Fruit fly (Drosophila melanogaster): Measurements from ENCODE around the gene CG14881.

The CG14881 gene

DNA sequence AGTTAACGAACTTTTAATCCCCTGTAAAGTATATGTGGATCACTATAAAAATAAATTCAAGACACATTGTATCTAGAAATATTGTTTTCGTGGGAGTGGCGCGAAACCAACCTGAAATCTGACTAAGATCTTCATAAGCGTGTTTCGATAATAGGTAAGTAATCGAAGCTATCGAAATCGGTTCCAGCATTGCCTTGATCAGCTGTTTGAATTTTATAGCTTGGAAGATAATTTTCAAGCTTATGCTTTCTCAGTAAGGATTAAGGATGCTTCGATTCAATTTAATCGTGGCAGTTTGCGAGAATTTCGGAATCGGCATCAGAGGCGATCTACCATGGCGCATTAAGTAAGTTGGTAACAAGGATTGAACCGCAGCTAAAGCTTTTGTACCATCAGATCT, 46.3 kb downstream of the CG14881 start, which contains the start of gene Dhfr:
Gene Dhfr (plus strand): TSS at position 173 of the 400 bp plus-strand sequence.
- TF ChIP-seq CG5204 (GFP tag; optimal IDR thresholded peaks at IDR 0.05), result no peak
- TF ChIP-seq Crg-1 (GFP tag; optimal IDR thresholded peaks at IDR 0.05), result no peak
- TF ChIP-seq tj (GFP tag; optimal IDR thresholded peaks at IDR 0.05), result no peak
- no peak for TF ChIP-seq cnc (optimal IDR thresholded peaks at IDR 0.05)
- TF ChIP-seq CG11617 (GFP tag; optimal IDR thresholded peaks at IDR 0.05), result no peak
- no peak for TF ChIP-seq CG7045 (GFP tag; optimal IDR thresholded peaks at IDR 0.05)
- no peak for TF ChIP-seq CG7101 (tag; optimal IDR thresholded peaks at IDR 0.05)
- no peak for TF ChIP-seq CG33017 (tag; optimal IDR thresholded peaks at IDR 0.05)
- TF ChIP-seq Mnt (GFP tag; optimal IDR thresholded peaks at IDR 0.05), result no peak
- no peak for TF ChIP-seq Clk (GFP tag; optimal IDR thresholded peaks at IDR 0.05)
- no peak for TF ChIP-seq cic (GFP tag; optimal IDR thresholded peaks at IDR 0.05)
- TF ChIP-seq CG14711 (tag; optimal IDR thresholded peaks at IDR 0.05), result no peak
- no peak for TF ChIP-seq CG1620 (GFP tag; optimal IDR thresholded peaks at IDR 0.05)
- no peak for TF ChIP-seq kay (GFP tag; ENCODE audit: borderline replicate concordance)
- TF ChIP-seq CG12768 (GFP tag; optimal IDR thresholded peaks at IDR 0.05), result no peak
- TF ChIP-seq bab1 (GFP tag; optimal IDR thresholded peaks at IDR 0.05), result no peak
- TF ChIP-seq ovo (GFP tag; optimal IDR thresholded peaks at IDR 0.05), result no peak

DNA sequence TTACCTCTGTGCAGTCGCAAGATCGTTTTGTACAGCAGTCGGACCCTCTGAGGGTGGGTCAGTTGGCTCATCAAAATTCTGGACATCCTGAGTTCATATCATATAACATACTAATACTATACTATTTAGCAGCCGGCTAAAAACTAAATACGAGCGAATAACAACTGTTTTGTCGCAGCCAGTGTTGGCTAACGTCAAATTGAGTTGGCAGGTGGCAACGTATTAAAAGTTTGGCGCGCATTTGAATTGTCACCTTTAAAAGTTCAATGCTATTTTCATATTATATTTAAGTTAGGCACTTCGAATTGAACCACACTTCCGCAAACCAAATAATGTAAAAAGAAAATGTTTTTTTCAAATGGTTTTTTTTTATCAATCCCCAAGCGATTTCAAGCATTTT, 47.6 kb downstream of the CG14881 start, which contains the start of gene Sdhaf3:
Gene Sdhaf3 (minus strand): TSS at position 177 of the 400 bp plus-strand sequence.
- no peak for TF ChIP-seq tj (GFP tag; optimal IDR thresholded peaks at IDR 0.05)
- peak; percentile 82 for TF ChIP-seq kay (GFP tag; ENCODE audit: borderline replicate concordance)
- no peak for TF ChIP-seq CG12768 (GFP tag; optimal IDR thresholded peaks at IDR 0.05)
- TF ChIP-seq CG7101 (tag; optimal IDR thresholded peaks at IDR 0.05), result peak; percentile 0
- TF ChIP-seq CG11617 (GFP tag; optimal IDR thresholded peaks at IDR 0.05), result no peak
- no peak for TF ChIP-seq pad (GFP tag; optimal IDR thresholded peaks at IDR 0.05)
- TF ChIP-seq cnc (optimal IDR thresholded peaks at IDR 0.05), result no peak
- TF ChIP-seq ovo (GFP tag; optimal IDR thresholded peaks at IDR 0.05), result no peak
- TF ChIP-seq toe (GFP tag; optimal IDR thresholded peaks at IDR 0.05), result peak; percentile 13
- peak; percentile 39 for TF ChIP-seq Crg-1 (GFP tag; optimal IDR thresholded peaks at IDR 0.05)
- peak; percentile 29 for TF ChIP-seq CG1620 (GFP tag; optimal IDR thresholded peaks at IDR 0.05)
- no peak for TF ChIP-seq CG14711 (tag; optimal IDR thresholded peaks at IDR 0.05)
- TF ChIP-seq Clk (GFP tag; optimal IDR thresholded peaks at IDR 0.05), result no peak
- TF ChIP-seq cic (GFP tag; optimal IDR thresholded peaks at IDR 0.05), result no peak
- no peak for TF ChIP-seq CG33017 (tag; optimal IDR thresholded peaks at IDR 0.05)
- no peak for TF ChIP-seq CG7045 (GFP tag; optimal IDR thresholded peaks at IDR 0.05)
- peak; percentile 15 for TF ChIP-seq CG5204 (GFP tag; optimal IDR thresholded peaks at IDR 0.05)
- no peak for TF ChIP-seq bab1 (GFP tag; optimal IDR thresholded peaks at IDR 0.05)
- TF ChIP-seq Hr96 (GFP tag; optimal IDR thresholded peaks at IDR 0.05), result no peak
- peak; percentile 2 for TF ChIP-seq Mnt (GFP tag; optimal IDR thresholded peaks at IDR 0.05)

DNA sequence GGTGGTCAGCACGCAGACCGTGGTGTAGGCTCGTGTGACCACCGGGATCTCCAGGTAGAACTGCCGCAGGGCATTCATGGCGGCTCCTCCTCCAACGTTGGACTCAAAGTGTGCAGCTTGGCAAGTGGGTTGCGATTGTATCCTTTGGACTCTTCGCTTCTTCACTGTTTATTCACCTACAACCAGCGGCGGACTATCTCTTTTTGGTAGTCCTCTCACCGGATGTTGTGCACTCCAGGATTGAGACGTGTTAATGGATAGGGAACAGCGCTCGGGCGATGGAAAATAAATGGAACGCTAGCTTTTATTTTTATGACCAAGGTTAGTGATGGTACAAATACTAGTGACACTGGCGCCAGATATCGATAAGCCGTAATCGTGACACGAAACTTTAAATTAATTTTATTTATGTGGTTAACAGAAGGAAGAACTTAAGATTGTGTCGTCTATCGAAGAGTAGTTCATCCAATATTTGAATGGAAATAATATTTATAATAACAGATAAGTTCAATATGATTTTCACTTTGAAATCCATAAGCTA, 49.2 kb downstream of the CG14881 start, which contains the start of gene Der-2:
Gene Der-2 (minus strand): TSS at position 347 of the 541 bp plus-strand sequence.
- TF ChIP-seq bab1 (GFP tag; optimal IDR thresholded peaks at IDR 0.05) (peak; percentile 22), kay (GFP tag; ENCODE audit: borderline replicate concordance) (peak; percentile 38), CG7045 (GFP tag; optimal IDR thresholded peaks at IDR 0.05) (no peak), pad (GFP tag; optimal IDR thresholded peaks at IDR 0.05) (no peak)
